Worm (Caenorhabditis elegans) whole organism, L4 larva: ENCODE results near the gene his-71.

Experiments used
- F37D6.2 ChIP-seq: sonication (generic microtip); optimal IDR thresholded peaks from 2 replicates; lab custom pipeline; 2016; ENCODE audit warnings: mild to moderate bottlenecking, missing genetic modification characterization, missing compliant biosample characterization
- R02D3.7 ChIP-seq: fragments of 150-350 bp; sonication (generic microtip); optimal IDR thresholded peaks from 3 replicates; lab custom pipeline; 2014; ENCODE audit warnings: missing biosample characterization, missing genetic modification characterization
- ama-1 ChIP-seq: fragments of 150-350 bp; optimal IDR thresholded peaks from 2 replicates; lab custom pipeline; 2014; ENCODE audit warnings: inconsistent platforms, mixed read lengths
- ceh-20 ChIP-seq: fragments of 200-800 bp; sonication (Bioruptor generic); IDR thresholded peaks from 2 replicates; pipeline ENCODE4 v1.3.6; 2022; ENCODE audit warnings: missing genetic modification reagents, missing genetic modification characterization, missing compliant biosample characterization
- ceh-28 ChIP-seq: fragments of 150-350 bp; optimal IDR thresholded peaks from 2 replicates; lab custom pipeline; 2014; ENCODE audit warnings: missing biosample characterization, missing genetic modification reagents, missing genetic modification characterization
- ceh-44 ChIP-seq: fragments of 200-800 bp; sonication (Bioruptor generic); IDR thresholded peaks from 2 replicates; pipeline ENCODE4 v1.3.6; 2022; ENCODE audit warnings: missing genetic modification reagents, missing genetic modification characterization, missing compliant biosample characterization
- ceh-62 ChIP-seq: sonication (generic microtip); optimal IDR thresholded peaks from 2 replicates; lab custom pipeline; 2017; ENCODE audit warnings: missing biosample characterization, missing genetic modification characterization
- ces-1 ChIP-seq: fragments of 150-350 bp; sonication (generic microtip); optimal IDR thresholded peaks from 4 replicates; lab custom pipeline; 2014; ENCODE audit warnings: missing biosample characterization, missing genetic modification reagents, missing genetic modification characterization
- daf-16 ChIP-seq, 3 experiments: sonication (generic microtip); optimal IDR thresholded peaks; 2 replicates each; lab custom pipeline; 2016 to 2017; ENCODE audit warnings: missing genetic modification characterization in 3 of 3, missing genetic modification reagents in 3 of 3, mild to moderate bottlenecking in 2 of 3, missing compliant biosample characterization in 2 of 3, missing biosample characterization in 1 of 3, moderate library complexity in 1 of 3
- daf-8 ChIP-seq: fragments of 200-800 bp; sonication (Bioruptor generic); IDR thresholded peaks from 2 replicates; pipeline ENCODE4 v1.3.6; 2022; ENCODE audit warnings: missing genetic modification characterization, missing compliant biosample characterization
- dmd-6 ChIP-seq: fragments of 200-800 bp; sonication (Bioruptor generic); IDR thresholded peaks from 2 replicates; pipeline ENCODE4 v1.3.6; 2022; ENCODE audit warnings: missing genetic modification reagents, missing genetic modification characterization, missing compliant biosample characterization
- dpl-1 ChIP-seq: fragments of 150-350 bp; optimal IDR thresholded peaks from 2 replicates; lab custom pipeline; 2014; ENCODE audit warnings: missing biosample characterization, missing genetic modification reagents, missing genetic modification characterization
- duxl-1 ChIP-seq: sonication (generic microtip); optimal IDR thresholded peaks from 2 replicates; lab custom pipeline; 2016; ENCODE audit warnings: mild to moderate bottlenecking, missing genetic modification characterization, moderate library complexity, missing compliant biosample characterization; ENCODE audit not compliant: poor library complexity
- dve-1 ChIP-seq: sonication (generic microtip); optimal IDR thresholded peaks from 2 replicates; lab custom pipeline; 2017; ENCODE audit warnings: antibody characterized with exemption, mild to moderate bottlenecking, missing genetic modification characterization, missing compliant biosample characterization; ENCODE audit not compliant: insufficient read depth
- egl-43 ChIP-seq: fragments of 200-800 bp; sonication (Bioruptor generic); IDR thresholded peaks from 2 replicates; pipeline ENCODE4 v1.3.6; 2022; ENCODE audit warnings: missing genetic modification reagents, missing genetic modification characterization, missing compliant biosample characterization
- fkh-10 ChIP-seq: fragments of 150-350 bp; optimal IDR thresholded peaks from 2 replicates; lab custom pipeline; 2014; ENCODE audit warnings: missing biosample characterization, missing genetic modification reagents, missing genetic modification characterization
- hif-1 ChIP-seq, 2 experiments: sonication (generic microtip); optimal IDR thresholded peaks; 2 replicates each; lab custom pipeline; 2016 to 2017; ENCODE audit warnings: missing compliant biosample characterization in 2 of 2, missing genetic modification characterization in 2 of 2, missing genetic modification reagents in 2 of 2, missing genotype in 2 of 2, mild to moderate bottlenecking in 1 of 2
- hlh-11 ChIP-seq: fragments of 200-800 bp; sonication (Bioruptor generic); optimal IDR thresholded peaks from 2 replicates; lab custom pipeline; 2018; ENCODE audit warnings: mild to moderate bottlenecking, missing genetic modification characterization, missing compliant biosample characterization
- hlh-30 ChIP-seq: sonication (generic microtip); optimal IDR thresholded peaks from 2 replicates; lab custom pipeline; 2017; ENCODE audit warnings: antibody characterized with exemption, mild to moderate bottlenecking, missing genetic modification characterization, missing compliant biosample characterization; ENCODE audit not compliant: insufficient read depth
- hmg-1.1 ChIP-seq: fragments of 200-800 bp; sonication (Bioruptor generic); IDR thresholded peaks from 2 replicates; pipeline ENCODE4 v1.3.6; 2022; ENCODE audit warnings: missing genetic modification reagents, missing genetic modification characterization, missing compliant biosample characterization
- lim-7 ChIP-seq: fragments of 200-800 bp; sonication (Bioruptor generic); IDR thresholded peaks from 2 replicates; pipeline ENCODE4 v1.3.6; 2022; ENCODE audit warnings: missing genetic modification characterization, missing compliant biosample characterization
- lin-29 ChIP-seq: fragments of 200-800 bp; sonication (Bioruptor generic); IDR thresholded peaks from 2 replicates; pipeline ENCODE4 v1.3.6; 2022; ENCODE audit warnings: missing genetic modification reagents, missing genetic modification characterization, missing compliant biosample characterization
- lin-38 ChIP-seq: fragments of 200-800 bp; sonication (Bioruptor generic); IDR thresholded peaks from 2 replicates; pipeline ENCODE4 v1.3.6; 2022; ENCODE audit warnings: missing genetic modification reagents, missing genetic modification characterization, missing compliant biosample characterization
- lsy-2 ChIP-seq, 2 experiments: fragments of 150-350 bp in 1 of 2; sonication (generic microtip) in 1 of 2; optimal IDR thresholded peaks; 2 replicates each; lab custom pipeline; 2014 to 2017; ENCODE audit warnings: missing biosample characterization in 2 of 2, missing genetic modification characterization in 2 of 2
- madf-5 ChIP-seq, 2 experiments: fragments of 200-800 bp; sonication (Bioruptor generic); IDR thresholded peaks; 2 replicates each; pipeline ENCODE4 v1.3.6; 2022; ENCODE audit warnings: missing compliant biosample characterization in 2 of 2, missing genetic modification characterization in 2 of 2
- madf-9 ChIP-seq: fragments of 200-800 bp; sonication (Bioruptor generic); conservative IDR thresholded peaks from 2 replicates; pipeline ENCODE4 v1.3.6; 2022; ENCODE audit warnings: missing genetic modification reagents, missing genetic modification characterization, missing compliant biosample characterization
- mdl-1 ChIP-seq, 2 experiments: fragments of 150-350 bp in 1 of 2; sonication (generic microtip) in 1 of 2; optimal IDR thresholded peaks; 2 replicates each; lab custom pipeline; 2014 to 2017; ENCODE audit warnings: missing biosample characterization in 2 of 2, missing genetic modification characterization in 2 of 2
- mdt-29 ChIP-seq: fragments of 200-800 bp; sonication (Bioruptor generic); IDR thresholded peaks from 2 replicates; pipeline ENCODE4 v1.3.6; 2022; ENCODE audit warnings: missing genetic modification reagents, missing genetic modification characterization, missing compliant biosample characterization
- mep-1 ChIP-seq: fragments of 150-350 bp; sonication (generic microtip); optimal IDR thresholded peaks from 3 replicates; lab custom pipeline; 2014; ENCODE audit warnings: missing biosample characterization, missing genetic modification characterization
- mxl-3 ChIP-seq: fragments of 200-800 bp; sonication (Bioruptor generic); optimal IDR thresholded peaks from 2 replicates; lab custom pipeline; 2018; ENCODE audit warnings: mild to moderate bottlenecking, missing genetic modification characterization, missing compliant biosample characterization
- nhr-11 ChIP-seq: fragments of 150-350 bp; optimal IDR thresholded peaks from 2 replicates; lab custom pipeline; 2014; ENCODE audit warnings: missing biosample characterization, missing genetic modification characterization
- nhr-28 ChIP-seq: fragments of 150-350 bp; optimal IDR thresholded peaks from 2 replicates; lab custom pipeline; 2014; ENCODE audit warnings: missing biosample characterization, missing genetic modification characterization
- nhr-41 ChIP-seq: fragments of 200-800 bp; sonication (Bioruptor generic); IDR thresholded peaks from 2 replicates; pipeline ENCODE4 v1.3.6; 2022; ENCODE audit warnings: missing genetic modification reagents, missing genetic modification characterization, missing compliant biosample characterization
- nhr-48 ChIP-seq: sonication (generic microtip); optimal IDR thresholded peaks from 2 replicates; lab custom pipeline; 2016; ENCODE audit warnings: mild to moderate bottlenecking, missing genetic modification characterization, missing compliant biosample characterization
- nhr-6 ChIP-seq: fragments of 150-350 bp; optimal IDR thresholded peaks from 2 replicates; lab custom pipeline; 2014; ENCODE audit warnings: missing biosample characterization, missing genetic modification characterization
- nhr-77 ChIP-seq: fragments of 150-350 bp; optimal IDR thresholded peaks from 2 replicates; lab custom pipeline; 2014; ENCODE audit warnings: missing biosample characterization, missing genetic modification characterization
- rbr-2 ChIP-seq: sonication (generic microtip); optimal IDR thresholded peaks from 2 replicates; lab custom pipeline; 2016; ENCODE audit warnings: missing genotype, missing genetic modification characterization, missing compliant biosample characterization
- saeg-2 ChIP-seq: fragments of 200-800 bp; sonication (Bioruptor generic); IDR thresholded peaks from 2 replicates; pipeline ENCODE4 v1.3.6; 2022; ENCODE audit warnings: missing genetic modification reagents, missing genetic modification characterization, missing compliant biosample characterization
- set-16 ChIP-seq: fragments of 200-800 bp; sonication (Bioruptor generic); IDR thresholded peaks from 2 replicates; pipeline ENCODE4 v1.3.6; 2022; ENCODE audit warnings: missing genetic modification reagents, missing genetic modification characterization, missing compliant biosample characterization
- snpc-4 ChIP-seq: fragments of 150-350 bp; optimal IDR thresholded peaks from 2 replicates; lab custom pipeline; 2014; ENCODE audit warnings: missing biosample characterization, missing genetic modification characterization
- tra-1 ChIP-seq: fragments of 200-800 bp; sonication (Bioruptor generic); IDR thresholded peaks from 2 replicates; pipeline ENCODE4 v1.3.6; 2022; ENCODE audit warnings: missing genetic modification reagents, missing genetic modification characterization, missing compliant biosample characterization
- unc-62 ChIP-seq, 3 experiments: fragments of 150-350 bp in 1 of 3; sonication (generic microtip); optimal IDR thresholded peaks in 2 of 3; peaks in 1 of 3; 1 replicate in 1 of 3; 2 replicates in 2 of 3; lab custom pipeline; 2014 to 2017; ENCODE audit warnings: missing biosample characterization in 3 of 3, missing genetic modification characterization in 3 of 3, missing genetic modification reagents in 3 of 3, missing genotype in 1 of 3
- zfp-3 ChIP-seq: fragments of 200-800 bp; sonication (Bioruptor generic); conservative IDR thresholded peaks from 2 replicates; pipeline ENCODE4 v1.3.6; 2022; ENCODE audit warnings: missing genetic modification reagents, missing genetic modification characterization, missing compliant biosample characterization
- ztf-11 ChIP-seq: fragments of 150-350 bp; optimal IDR thresholded peaks from 2 replicates; lab custom pipeline; 2014; ENCODE audit warnings: missing biosample characterization, missing genetic modification characterization

Gene his-71

ce11 chrX:8029080-8029479 is 47.2 kb upstream of the his-71 start, which contains the start of gene C34D10.1 (continued):
- TF ChIP-seq rbr-2 (tag; lab: Kevin White, UChicago) (peak; percentile 69), snpc-4 (tag; lab: Kevin White, UChicago) (no peak), ceh-44 (GFP tag; lab: Robert Waterston, UW) (0 out of 2 replicates have a peak, but pooled peaks have one; percentile 42), nhr-48 (tag; lab: Kevin White, UChicago) (peak; percentile 26), ceh-62 (tag; lab: Kevin White, UChicago) (no peak), hlh-11 (tag; lab: Kevin White, UChicago) (peak; percentile 88), lim-7 (GFP tag; lab: Robert Waterston, UW) (no peak), nhr-6 (tag; lab: Kevin White, UChicago) (peak; percentile 77), mxl-3 (GFP tag; lab: Kevin White, UChicago) (peak; percentile 88), hmg-1.1 (GFP tag; lab: Robert Waterston, UW) (peak; percentile 78), hif-1 (tag; optimal IDR thresholded peaks at IDR 0.05; lab: Kevin White, UChicago) (peak in 1 of 2 experiments; percentile 46), lin-29 (GFP tag; lab: Robert Waterston, UW) (0 out of 2 replicates have a peak, but pooled peaks have one; percentile 18), dpl-1 (peak; percentile 37), ceh-20 (GFP tag; lab: Robert Waterston, UW) (peak; percentile 80), mep-1 (peak; percentile 85), ces-1 (GFP tag; lab: Kevin White, UChicago) (no peak), R02D3.7 (tag; lab: Kevin White, UChicago) (no peak), nhr-11 (peak; percentile 65)

ce11 chrX:8027509-8027908 is 45.6 kb upstream of the his-71 start:
- TF ChIP-seq hmg-1.1 (GFP tag; lab: Robert Waterston, UW), result no peak
- no peak for TF ChIP-seq madf-9
- TF ChIP-seq saeg-2, result no peak
- no peak for TF ChIP-seq duxl-1
- TF ChIP-seq ceh-44 (GFP tag; lab: Robert Waterston, UW), result no peak
- TF ChIP-seq tra-1 (GFP tag; lab: Robert Waterston, UW), result no peak
- no peak for TF ChIP-seq fkh-10 (GFP tag; lab: Kevin White, UChicago)
- TF ChIP-seq madf-5 (GFP tag; IDR thresholded peaks at IDR 0.05; lab: Robert Waterston, UW), result no peak
- TF ChIP-seq ceh-28, result no peak
- TF ChIP-seq snpc-4 (tag; lab: Kevin White, UChicago), result no peak
- no peak for TF ChIP-seq zfp-3 (GFP tag; lab: Robert Waterston, UW)
- no peak for TF ChIP-seq ztf-11
- TF ChIP-seq nhr-41, result no peak
- TF ChIP-seq egl-43 (GFP tag; lab: Robert Waterston, UW), result no peak
- TF ChIP-seq F37D6.2, result no peak
- TF ChIP-seq set-16, result no peak
- no peak for TF ChIP-seq hlh-11 (tag; lab: Kevin White, UChicago)
- no peak for TF ChIP-seq lin-38

DNA sequence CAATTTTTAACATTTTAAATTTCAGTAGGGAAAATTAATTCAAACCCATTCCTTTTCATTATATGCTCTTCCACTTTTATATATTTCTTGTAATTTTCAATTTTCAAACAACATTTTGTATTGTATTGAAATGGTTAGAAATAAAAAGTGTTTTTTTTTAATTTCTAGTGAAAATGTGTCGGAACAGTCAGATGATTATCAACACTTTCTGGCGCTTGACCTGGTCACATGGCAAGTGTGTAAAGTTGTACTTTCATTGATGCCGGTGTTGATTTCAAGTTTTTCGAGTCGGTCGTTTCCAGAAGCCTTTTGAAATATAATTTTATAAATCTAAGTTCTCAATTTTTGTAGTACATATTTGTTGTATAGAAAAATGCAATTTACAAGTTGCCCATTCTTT is 44.8 kb upstream of the his-71 start:
- TF ChIP-seq nhr-11 (peak; percentile 8), lsy-2 (tag; optimal IDR thresholded peaks at IDR 0.05; lab: Kevin White, UChicago) (peak in 1 of 2 experiments; percentile 30), nhr-28 (tag; lab: Kevin White, UChicago) (peak; percentile 88), daf-8 (GFP tag; lab: Robert Waterston, UW) (no peak), hlh-11 (tag; lab: Kevin White, UChicago) (peak; percentile 46), mdl-1 (tag; optimal IDR thresholded peaks at IDR 0.05; lab: Kevin White, UChicago) (peak in 1 of 2 experiments; percentile 44), nhr-48 (tag; lab: Kevin White, UChicago) (peak; percentile 24), ces-1 (GFP tag; lab: Kevin White, UChicago) (no peak), hlh-30 (tag; lab: Kevin White, UChicago) (peak; percentile 93), hif-1 (tag; optimal IDR thresholded peaks at IDR 0.05; lab: Kevin White, UChicago) (peak in 1 of 2 experiments; percentile 46), dmd-6 (peak; percentile 54), ama-1 (peak; percentile 53), mdt-29 (GFP tag; lab: Robert Waterston, UW) (peak; percentile 23; the same call in 1 of the 2 replicates), unc-62 (GFP tag; optimal IDR thresholded peaks at IDR 0.05 in 1 of 2; lab: Kevin White, UChicago) (peak in 1 of 2 experiments; percentile 90), unc-62 (tag; optimal IDR thresholded peaks at IDR 0.05; lab: Kevin White, UChicago) (no peak), nhr-77 (tag; lab: Kevin White, UChicago) (peak; percentile 64), ceh-20 (GFP tag; lab: Robert Waterston, UW) (no peak), dve-1 (tag; lab: Kevin White, UChicago) (peak; percentile 45), daf-16 (GFP tag; optimal IDR thresholded peaks at IDR 0.05; lab: Kevin White, UChicago) (no peak), daf-16 (tag; optimal IDR thresholded peaks at IDR 0.05; lab: Kevin White, UChicago) (peak; percentile 83), egl-43 (GFP tag; lab: Robert Waterston, UW) (no peak)
